Worm (Caenorhabditis elegans): ENCODE data around the gene chil-22.

DNA sequence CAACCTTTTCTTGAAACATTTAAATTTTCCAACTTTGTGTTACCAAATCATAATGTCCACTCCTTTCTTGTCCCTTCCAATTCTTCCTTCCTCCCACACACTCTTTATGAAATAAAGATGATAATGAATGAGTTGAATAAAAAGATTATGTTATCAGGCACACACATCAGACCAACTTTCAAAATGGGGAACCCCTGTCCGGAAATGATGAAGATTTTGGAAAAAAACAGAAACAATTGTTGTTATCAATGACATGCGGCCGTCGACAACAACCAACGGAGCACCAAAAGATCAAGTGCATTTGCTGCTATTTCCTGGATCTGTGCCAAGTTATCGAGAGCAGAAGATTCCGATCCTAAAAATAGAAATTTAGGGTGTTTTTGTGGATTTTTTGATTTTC is 17.3 kb upstream of the chil-22 start:
- TF ChIP-seq ref-1 (GFP tag; conservative IDR thresholded peaks at IDR 0.05) (no peak), med-1 (GFP tag; optimal IDR thresholded peaks at IDR 0.05; ENCODE audit: insufficient read depth) (no peak), flt-1 (GFP tag; IDR thresholded peaks at IDR 0.05) (no peak), ztf-29 (GFP tag; IDR thresholded peaks at IDR 0.05) (no peak), cog-1 (tag; optimal IDR thresholded peaks at IDR 0.05) (no peak)
